Worm (Caenorhabditis elegans) whole organism, L1 larva: ENCODE results near the gene ZK899.1.
A peak's percentile ranks its signal among the peaks of the same experiment; 100 is the strongest.

Experiments used
- C34B4.2 ChIP-seq: sonication (generic microtip); optimal IDR thresholded peaks from 2 replicates; lab custom pipeline; 2017; ENCODE audit warnings: mild to moderate bottlenecking, missing genetic modification characterization, missing compliant biosample characterization
- F16B12.6 ChIP-seq: fragments of 150-350 bp; optimal IDR thresholded peaks from 2 replicates; lab custom pipeline; 2014; ENCODE audit warnings: missing biosample characterization, missing genetic modification characterization
- blmp-1 ChIP-seq: fragments of 150-350 bp; optimal IDR thresholded peaks from 2 replicates; lab custom pipeline; 2014; ENCODE audit warnings: missing biosample characterization, missing genetic modification characterization
- ceh-63 ChIP-seq: fragments of 200-800 bp; sonication (Bioruptor generic); optimal IDR thresholded peaks from 2 replicates; lab custom pipeline; 2018; ENCODE audit warnings: mild to moderate bottlenecking, missing genetic modification characterization, missing compliant biosample characterization
- ceh-88 ChIP-seq: fragments of 200-800 bp; sonication (Bioruptor generic); IDR thresholded peaks from 2 replicates; pipeline ENCODE4 v1.3.6; 2022; ENCODE audit warnings: missing genetic modification characterization, missing compliant biosample characterization
- dpl-1 ChIP-seq, 3 experiments: fragments of 150-350 bp in 2 of 3; sonication (generic microtip) in 1 of 3; optimal IDR thresholded peaks; 2 replicates each; lab custom pipeline; 2014 to 2017; ENCODE audit warnings: missing biosample characterization in 3 of 3, missing genetic modification characterization in 3 of 3, missing genetic modification reagents in 3 of 3
- efl-1 ChIP-seq, 4 experiments: fragments of 150-350 bp; optimal IDR thresholded peaks in 3 of 4; peaks in 1 of 4; 1 replicate in 1 of 4; 2 replicates in 3 of 4; lab custom pipeline; 2014; ENCODE audit warnings: missing biosample characterization in 2 of 4, missing genetic modification characterization in 2 of 4, missing genetic modification reagents in 2 of 4
- elt-3 ChIP-seq, 6 experiments: fragments of 150-350 bp in 1 of 6; sonication (generic microtip); optimal IDR thresholded peaks; 2 replicates each; lab custom pipeline; 2017 to 2018; ENCODE audit warnings: missing biosample characterization in 6 of 6, missing genetic modification characterization in 6 of 6, inconsistent platforms in 1 of 6
- fkh-8 ChIP-seq: sonication (generic microtip); optimal IDR thresholded peaks from 2 replicates; lab custom pipeline; 2016; ENCODE audit warnings: mild to moderate bottlenecking, missing genetic modification characterization, missing compliant biosample characterization
- grh-1 ChIP-seq: fragments of 200-800 bp; sonication (Bioruptor generic); IDR thresholded peaks from 2 replicates; pipeline ENCODE4 v1.3.6; 2022; ENCODE audit warnings: missing genetic modification reagents, missing genetic modification characterization, missing compliant biosample characterization
- isw-1 ChIP-seq: fragments of 200-800 bp; sonication (Bioruptor generic); IDR thresholded peaks from 2 replicates; pipeline ENCODE4 v1.3.6; 2022; ENCODE audit warnings: missing genetic modification characterization, missing compliant biosample characterization
- lin-14 ChIP-seq: fragments of 200-800 bp; sonication (Bioruptor generic); optimal IDR thresholded peaks from 2 replicates; lab custom pipeline; 2018; ENCODE audit warnings: mild to moderate bottlenecking, missing genetic modification characterization, moderate library complexity, missing compliant biosample characterization
- lin-35 ChIP-seq, 2 experiments: fragments of 150-350 bp; optimal IDR thresholded peaks; 2 replicates each; lab custom pipeline; 2014; ENCODE audit warnings: missing biosample characterization in 2 of 2, missing genetic modification characterization in 2 of 2, missing genetic modification reagents in 2 of 2
- mdl-1 ChIP-seq, 2 experiments: fragments of 150-350 bp; optimal IDR thresholded peaks; 2 replicates each; lab custom pipeline; 2014 to 2017; ENCODE audit warnings: missing biosample characterization in 2 of 2, missing genetic modification characterization in 2 of 2, inconsistent platforms in 1 of 2
- mef-2 ChIP-seq: fragments of 150-350 bp; optimal IDR thresholded peaks from 2 replicates; lab custom pipeline; 2014; ENCODE audit warnings: missing biosample characterization, missing genetic modification characterization
- mep-1 ChIP-seq: fragments of 150-350 bp; optimal IDR thresholded peaks from 2 replicates; lab custom pipeline; 2014; ENCODE audit warnings: missing biosample characterization, missing genetic modification characterization
- nhr-12 ChIP-seq: sonication (generic microtip); optimal IDR thresholded peaks from 2 replicates; lab custom pipeline; 2017; ENCODE audit warnings: missing biosample characterization, missing genetic modification characterization
- nhr-20 ChIP-seq: sonication (generic microtip); optimal IDR thresholded peaks from 2 replicates; lab custom pipeline; 2016; ENCODE audit warnings: mild to moderate bottlenecking, missing genetic modification characterization, missing compliant biosample characterization
- nhr-47 ChIP-seq: sonication (generic microtip); optimal IDR thresholded peaks from 2 replicates; lab custom pipeline; 2016; ENCODE audit warnings: mild to moderate bottlenecking, missing genetic modification characterization, moderate library complexity, missing compliant biosample characterization
- nhr-71 ChIP-seq: sonication (generic microtip); optimal IDR thresholded peaks from 2 replicates; lab custom pipeline; 2016; ENCODE audit warnings: mild to moderate bottlenecking, missing genetic modification characterization, moderate library complexity, missing compliant biosample characterization
- nhr-84 ChIP-seq: sonication (generic microtip); optimal IDR thresholded peaks from 2 replicates; lab custom pipeline; 2017; ENCODE audit warnings: missing biosample characterization, missing genetic modification characterization
- nhr-85 ChIP-seq: sonication (generic microtip); peaks from one replicate; lab custom pipeline; 2016; ENCODE audit warnings: missing genetic modification characterization, inconsistent platforms, missing compliant biosample characterization
- nhr-90 ChIP-seq: sonication (generic microtip); optimal IDR thresholded peaks from 2 replicates; lab custom pipeline; 2016; ENCODE audit warnings: mild to moderate bottlenecking, missing genetic modification characterization, missing compliant biosample characterization; ENCODE audit not compliant: poor library complexity
- snu-23 ChIP-seq: sonication (generic microtip); optimal IDR thresholded peaks from 2 replicates; lab custom pipeline; 2016; ENCODE audit warnings: missing genetic modification characterization, missing compliant biosample characterization
- unc-30 ChIP-seq: sonication (generic microtip); optimal IDR thresholded peaks from 2 replicates; lab custom pipeline; 2017; ENCODE audit warnings: missing biosample characterization, missing genetic modification characterization
- unc-98 ChIP-seq: fragments of 200-800 bp; sonication (Bioruptor generic); IDR thresholded peaks from 2 replicates; pipeline ENCODE4 v1.3.6; 2022; ENCODE audit warnings: missing genetic modification characterization, missing compliant biosample characterization
- zag-1 ChIP-seq: fragments of 150-350 bp; optimal IDR thresholded peaks from 2 replicates; lab custom pipeline; 2014; ENCODE audit warnings: missing biosample characterization, missing genetic modification characterization

Gene ZK899.1

DNA sequence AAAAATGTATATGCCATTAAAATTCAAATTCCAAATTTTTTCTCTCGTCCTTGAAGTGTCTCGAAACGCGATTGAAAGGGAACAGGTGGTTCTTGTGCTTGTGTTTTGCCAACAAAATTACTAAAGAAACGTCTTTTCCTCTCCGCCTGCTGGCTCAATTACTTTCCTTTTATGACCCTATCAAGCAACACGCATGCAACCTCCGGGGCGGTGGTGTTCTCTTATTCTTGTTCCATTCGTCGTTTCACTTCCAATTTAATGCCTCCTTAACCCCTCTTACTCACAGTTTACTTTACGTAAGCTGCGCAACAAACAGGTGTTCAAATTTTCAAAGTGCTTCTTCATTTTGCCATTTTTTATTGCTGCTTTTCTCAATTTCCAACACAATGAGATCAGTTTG lies 37.3 kb downstream of the ZK899.1 start:
- TF ChIP-seq mef-2 (tag; lab: Kevin White, UChicago) = no peak
- TF ChIP-seq efl-1 (optimal IDR thresholded peaks at IDR 0.05; lab: Kevin White, UChicago) = no peak
- peak in 1 of 2 experiments; percentile 14 for TF ChIP-seq efl-1 (GFP tag; optimal IDR thresholded peaks at IDR 0.05 in 1 of 2; lab: Kevin White, UChicago)

DNA sequence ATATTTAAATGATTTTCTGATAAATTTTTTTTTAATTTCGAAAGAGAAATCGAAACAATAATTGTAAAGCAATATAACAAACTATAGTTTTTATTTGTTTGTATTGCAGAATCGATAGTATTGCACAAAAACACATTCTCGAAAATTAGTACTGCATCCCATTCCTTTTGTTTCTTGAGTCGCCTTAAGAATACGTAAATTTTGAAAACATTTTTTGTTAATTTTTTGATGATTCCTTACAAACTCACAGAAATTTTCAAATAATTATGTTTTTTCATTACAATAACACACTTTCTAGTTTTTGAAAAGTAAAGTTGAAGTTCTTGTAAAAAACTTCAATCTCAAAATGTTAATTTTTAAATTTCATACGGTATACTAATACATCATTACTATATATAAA lies 39.7 kb downstream of the ZK899.1 start:
- no peak for TF ChIP-seq nhr-84 (tag; lab: Kevin White, UChicago)
- TF ChIP-seq efl-1 (optimal IDR thresholded peaks at IDR 0.05; lab: Kevin White, UChicago) = no peak
- peak in 1 of 2 experiments; percentile 55 for TF ChIP-seq efl-1 (GFP tag; optimal IDR thresholded peaks at IDR 0.05 in 1 of 2; lab: Kevin White, UChicago)
- no peak for TF ChIP-seq nhr-90 (tag; lab: Kevin White, UChicago)

DNA sequence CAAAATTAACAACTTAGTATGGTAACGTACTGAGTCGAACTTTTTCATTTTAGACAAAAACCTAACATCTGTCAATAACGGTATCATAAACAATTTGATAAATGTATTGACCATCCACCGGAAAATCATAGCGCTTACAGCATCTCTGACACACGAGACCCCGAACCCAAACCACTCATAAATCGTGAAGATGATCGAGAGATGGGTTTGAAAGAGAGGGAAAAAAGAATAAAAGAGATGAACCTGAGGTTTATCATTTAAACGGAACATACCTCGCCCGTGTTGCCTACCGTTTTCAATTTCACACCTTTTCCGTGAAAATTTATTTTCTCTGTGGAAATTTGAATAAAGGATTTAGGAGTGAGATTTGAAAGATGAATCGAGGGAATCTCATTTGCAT lies 43.1 kb downstream of the ZK899.1 start:
- TF ChIP-seq nhr-12 (tag; lab: Kevin White, UChicago) = no peak
- TF ChIP-seq lin-35 (GFP tag; optimal IDR thresholded peaks at IDR 0.05; lab: Kevin White, UChicago) = no peak
- no peak for TF ChIP-seq isw-1 (GFP tag; lab: Robert Waterston, UW)
- peak in 2 of 6 experiments; percentile 12 to 60 for TF ChIP-seq elt-3 (tag; optimal IDR thresholded peaks at IDR 0.05; lab: Kevin White, UChicago)
- peak in 1 of 2 experiments; percentile 33 for TF ChIP-seq mdl-1 (tag; optimal IDR thresholded peaks at IDR 0.05; lab: Kevin White, UChicago)
- TF ChIP-seq ceh-63 (GFP tag; lab: Kevin White, UChicago) = no peak
- TF ChIP-seq dpl-1 (GFP tag; optimal IDR thresholded peaks at IDR 0.05; lab: Kevin White, UChicago) = no peak
- TF ChIP-seq snu-23 (GFP tag; lab: Kevin White, UChicago) = peak; percentile 33
- TF ChIP-seq blmp-1 (tag; lab: Kevin White, UChicago) = peak; percentile 58
- TF ChIP-seq unc-30 (tag; lab: Kevin White, UChicago) = no peak
- TF ChIP-seq fkh-8 (tag; lab: Kevin White, UChicago) = no peak
- TF ChIP-seq nhr-85 (tag; lab: Kevin White, UChicago) = peak; percentile 74
- TF ChIP-seq ceh-88 (GFP tag; lab: Robert Waterston, UW) = no peak
- peak; percentile 37 for TF ChIP-seq nhr-20 (tag; lab: Kevin White, UChicago)
- TF ChIP-seq lin-14 (GFP tag; lab: Kevin White, UChicago) = peak; percentile 53
- no peak for TF ChIP-seq mep-1 (tag; lab: Kevin White, UChicago)

DNA sequence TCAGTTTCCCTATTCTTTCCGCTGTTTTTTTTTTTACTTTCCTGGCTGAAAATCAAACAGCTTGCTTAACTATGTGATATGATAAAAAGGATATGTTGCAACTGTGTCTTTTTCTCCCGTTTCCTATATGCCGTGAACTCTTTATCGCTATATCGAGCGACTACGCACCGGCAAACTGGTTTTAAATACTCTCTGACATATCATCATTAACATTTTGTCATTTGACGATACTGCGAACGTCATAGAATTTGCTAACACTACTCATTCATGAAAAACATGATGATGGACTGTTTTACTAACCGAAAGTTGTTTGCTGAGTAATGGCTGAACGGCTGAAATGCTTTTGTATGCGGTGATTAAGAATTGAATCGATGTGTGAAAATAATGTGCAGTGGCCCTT lies 45.0 kb downstream of the ZK899.1 start:
- TF ChIP-seq unc-98 (GFP tag; lab: Robert Waterston, UW) (no peak), elt-3 (tag; optimal IDR thresholded peaks at IDR 0.05; lab: Kevin White, UChicago) (peak in 4 of 6 experiments; percentile 13 to 57 (median 44)), snu-23 (GFP tag; lab: Kevin White, UChicago) (peak; percentile 25), blmp-1 (tag; lab: Kevin White, UChicago) (peak; percentile 43), nhr-47 (tag; lab: Kevin White, UChicago) (no peak), nhr-71 (peak; percentile 23), ceh-88 (GFP tag; lab: Robert Waterston, UW) (no peak), lin-14 (GFP tag; lab: Kevin White, UChicago) (peak; percentile 48), nhr-85 (tag; lab: Kevin White, UChicago) (peak; percentile 79), F16B12.6 (tag; lab: Kevin White, UChicago) (no peak), grh-1 (GFP tag; lab: Robert Waterston, UW) (peak; percentile 50; the same call in 1 of the 2 replicates)

DNA sequence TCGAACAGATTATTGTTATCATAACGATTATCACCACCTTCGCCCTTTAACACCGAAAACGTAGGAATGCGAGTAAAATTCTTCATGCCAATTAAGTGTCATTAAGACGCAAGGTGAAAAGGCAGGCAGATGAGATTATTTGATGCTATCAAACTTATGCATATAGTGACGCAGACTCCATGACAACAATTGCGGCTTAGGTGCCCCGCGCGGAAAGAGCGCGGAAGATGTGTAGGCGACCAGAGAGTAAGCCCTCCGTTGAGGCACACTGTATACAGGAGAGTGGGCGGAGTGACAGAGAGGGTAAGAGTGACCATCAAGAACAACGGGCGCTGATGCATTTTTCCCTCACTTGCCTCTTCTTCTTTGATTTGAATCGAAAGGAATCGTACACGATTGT lies 48.2 kb downstream of the ZK899.1 start:
- peak; percentile 29 for TF ChIP-seq blmp-1 (tag; lab: Kevin White, UChicago)
- TF ChIP-seq C34B4.2 (tag; lab: Kevin White, UChicago) = no peak
- TF ChIP-seq zag-1 (tag; lab: Kevin White, UChicago) = no peak
- no peak for TF ChIP-seq nhr-85 (tag; lab: Kevin White, UChicago)
- TF ChIP-seq, all 84 proteins: peak for 1
